Worm (Caenorhabditis elegans) whole organism, L4/young adult: Measurements from ENCODE around the gene cyp-33D1.

Experiments
- W03F9.2 ChIP-seq: fragments of 150-350 bp; optimal IDR thresholded peaks from 2 replicates; lab custom pipeline; 2014; ENCODE audit warnings: missing biosample characterization, missing genetic modification characterization
- dao-5 ChIP-seq: sonication (generic microtip); optimal IDR thresholded peaks from 2 replicates; lab custom pipeline; 2016; ENCODE audit warnings: missing genotype, missing genetic modification characterization, moderate library complexity, missing compliant biosample characterization
- him-1 ChIP-seq: sonication (generic microtip); optimal IDR thresholded peaks from 2 replicates; lab custom pipeline; 2016; ENCODE audit warnings: missing genotype, missing genetic modification reagents, missing genetic modification characterization, missing compliant biosample characterization

DNA sequence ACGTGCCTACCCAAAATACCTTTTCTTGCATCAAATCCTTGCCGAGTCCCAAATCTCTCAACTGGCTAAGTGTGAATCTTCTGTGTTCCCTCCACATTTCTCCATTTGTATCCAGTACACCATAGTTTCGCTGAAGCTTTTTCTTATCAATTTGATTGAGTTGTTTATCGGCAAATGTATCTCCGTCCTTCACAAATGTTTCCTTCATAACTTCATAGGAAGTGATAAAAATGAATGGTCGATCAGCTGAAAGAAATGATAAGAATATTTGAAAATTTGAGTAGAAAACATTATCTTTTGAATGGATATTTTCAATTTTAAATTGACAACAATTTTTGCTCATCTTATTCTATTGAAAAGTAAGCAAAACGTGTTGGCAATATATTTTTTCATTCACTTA lies 430 bp downstream of the cyp-33D1 start:
- no peak for TF ChIP-seq him-1
- TF ChIP-seq W03F9.2 (tag; lab: Kevin White, UChicago), result no peak
- TF ChIP-seq dao-5 (tag; lab: Kevin White, UChicago), result no peak
